Fruit fly (Drosophila melanogaster): ENCODE measurements around the gene CCT2.

Gene CCT2

DNA sequence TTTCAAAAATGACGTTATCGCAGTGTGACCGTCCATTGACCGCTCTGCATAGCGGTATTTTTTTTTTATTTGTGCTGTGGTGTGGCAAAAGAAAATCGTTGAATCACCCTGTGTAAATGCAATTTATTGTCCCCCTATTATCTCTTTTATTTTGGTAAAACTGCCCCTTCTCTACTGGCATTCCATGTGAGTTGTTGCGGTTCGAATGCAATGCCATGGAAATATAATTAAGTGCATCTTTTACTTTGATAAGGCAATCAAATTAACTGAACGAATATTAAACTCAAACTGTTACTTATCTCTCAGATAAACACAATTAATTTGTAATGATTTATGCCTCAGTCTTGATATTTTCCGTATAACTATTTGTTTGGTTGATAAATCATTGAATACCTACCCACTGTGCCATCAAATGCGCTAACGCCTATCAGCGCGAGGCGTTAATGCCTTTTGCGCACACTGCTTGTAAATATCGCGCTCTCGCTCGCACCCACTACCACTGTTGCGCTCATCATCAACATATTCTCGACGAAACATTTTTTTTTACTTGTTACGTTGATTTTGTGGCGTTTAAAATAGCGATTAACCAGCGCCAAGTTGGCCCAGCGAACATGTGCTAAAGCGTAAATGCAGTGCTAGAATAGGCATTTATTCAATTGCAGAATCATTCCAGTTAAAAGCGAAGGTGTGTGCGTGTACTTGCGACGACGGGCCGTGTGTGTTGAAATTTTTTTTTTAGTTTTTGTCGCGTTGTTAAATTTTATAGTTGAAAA lies 19.9 kb downstream of the CCT2 start (continued):
- TF ChIP-seq cato (GFP tag; optimal IDR thresholded peaks at IDR 0.05; ENCODE audit: borderline replicate concordance), result peak; percentile 45
- TF ChIP-seq gem (tag; optimal IDR thresholded peaks at IDR 0.05), result peak; percentile 69
- peak; percentile 25 for TF ChIP-seq pnt (GFP tag; optimal IDR thresholded peaks at IDR 0.05)
- peak; percentile 40; the same call in 1 of the 2 replicates for TF ChIP-seq CG32532 (GFP tag; IDR thresholded peaks at IDR 0.05)
- TF ChIP-seq CG17385 (GFP tag; optimal IDR thresholded peaks at IDR 0.05), result peak; percentile 36
- TF ChIP-seq CG4404 (GFP tag; IDR thresholded peaks at IDR 0.05), result peak; percentile 45
- peak; percentile 36 for TF ChIP-seq Dad (GFP tag; optimal IDR thresholded peaks at IDR 0.05)
- TF ChIP-seq scrt (GFP tag; optimal IDR thresholded peaks at IDR 0.05), result peak; percentile 37
- TF ChIP-seq nerfin-1 (tag; optimal IDR thresholded peaks at IDR 0.05), result peak; percentile 30
- TF ChIP-seq CG15696 (tag; optimal IDR thresholded peaks at IDR 0.05), result peak; percentile 35
- peak; percentile 22 for TF ChIP-seq CG12744 (GFP tag; optimal IDR thresholded peaks at IDR 0.05)
- TF ChIP-seq HLH3B (GFP tag; IDR thresholded peaks at IDR 0.05), result 0 out of 2 replicates have a peak, but pooled peaks have one; percentile 9
- no peak for TF ChIP-seq cas (GFP tag; IDR thresholded peaks at IDR 0.05)
- peak; percentile 44 for TF ChIP-seq CG9215 (GFP tag; IDR thresholded peaks at IDR 0.05)
- TF ChIP-seq CG8089 (GFP tag; optimal IDR thresholded peaks at IDR 0.05), result peak; percentile 51
- TF ChIP-seq CG8478 (optimal IDR thresholded peaks at IDR 0.05), result peak; percentile 16
- peak; percentile 58 for TF ChIP-seq grau (tag; optimal IDR thresholded peaks at IDR 0.05)
- peak; percentile 69 for TF ChIP-seq CG7839 (tag; optimal IDR thresholded peaks at IDR 0.05)
- peak; percentile 13 for TF ChIP-seq HHEX (GFP tag; optimal IDR thresholded peaks at IDR 0.05)
- no peak for TF ChIP-seq bigmax (GFP tag; optimal IDR thresholded peaks at IDR 0.05)
- peak; percentile 52 for TF ChIP-seq maf-S (GFP tag; optimal IDR thresholded peaks at IDR 0.05)
- peak; percentile 80 for TF ChIP-seq row (GFP tag; IDR thresholded peaks at IDR 0.05)
- peak; percentile 64 for TF ChIP-seq CG13624 (GFP tag; optimal IDR thresholded peaks at IDR 0.05)
- TF ChIP-seq CG11504 (tag; optimal IDR thresholded peaks at IDR 0.05), result no peak
- TF ChIP-seq CG7928 (GFP tag; optimal IDR thresholded peaks at IDR 0.05), result no peak
- peak; percentile 61 for TF ChIP-seq Xbp1 (GFP tag; optimal IDR thresholded peaks at IDR 0.05)
- TF ChIP-seq Ptx1 (GFP tag; IDR thresholded peaks at IDR 0.05), result peak; percentile 24; the same call in 1 of the 2 replicates
- peak; percentile 53 for TF ChIP-seq Drgx (GFP tag; IDR thresholded peaks at IDR 0.05)
- TF ChIP-seq Atf-2 (GFP tag; optimal IDR thresholded peaks at IDR 0.05), result peak; percentile 28
- TF ChIP-seq ind (GFP tag; optimal IDR thresholded peaks at IDR 0.05), result peak; percentile 65
- TF ChIP-seq CG18599 (GFP tag; optimal IDR thresholded peaks at IDR 0.05), result peak; percentile 38
- TF ChIP-seq Neu2 (GFP tag; optimal IDR thresholded peaks at IDR 0.05; ENCODE audit: borderline replicate concordance), result no peak
- TF ChIP-seq Dp (GFP tag; optimal IDR thresholded peaks at IDR 0.05), result peak; percentile 53
- TF ChIP-seq ase (GFP tag; IDR thresholded peaks at IDR 0.05), result 0 out of 3 replicates have a peak, but pooled peaks have one; percentile 38
- peak; percentile 41 for TF ChIP-seq Six4 (GFP tag; optimal IDR thresholded peaks at IDR 0.05)
- TF ChIP-seq jing (GFP tag; optimal IDR thresholded peaks at IDR 0.05), result peak; percentile 43
- TF ChIP-seq CG6689 (GFP tag; IDR thresholded peaks at IDR 0.05), result peak; percentile 55
- TF ChIP-seq pzg (GFP tag; optimal IDR thresholded peaks at IDR 0.05), result peak; percentile 52
- peak; percentile 38 for TF ChIP-seq CG9817 (tag; optimal IDR thresholded peaks at IDR 0.05)
- peak; percentile 40; the same call in 1 of the 3 replicates for TF ChIP-seq CG11695 (GFP tag; IDR thresholded peaks at IDR 0.05)
- 0 out of 2 replicates have a peak, but pooled peaks have one; percentile 7 for TF ChIP-seq bbx (GFP tag; IDR thresholded peaks at IDR 0.05; ENCODE audit: partially characterized antibody)
- TF ChIP-seq Mad (GFP tag; optimal IDR thresholded peaks at IDR 0.05), result peak; percentile 49
- peak; percentile 15 for TF ChIP-seq CG10147 (GFP tag; optimal IDR thresholded peaks at IDR 0.05)
- peak; percentile 38; the same call in 1 of the 2 replicates for TF ChIP-seq Xrp1 (GFP tag; IDR thresholded peaks at IDR 0.05)
- TF ChIP-seq unpg (GFP tag; optimal IDR thresholded peaks at IDR 0.05), result peak; percentile 51
- peak; percentile 31 for TF ChIP-seq CG15601 (tag; optimal IDR thresholded peaks at IDR 0.05)
- TF ChIP-seq CG10366 (GFP tag; IDR thresholded peaks at IDR 0.05), result peak; percentile 43; the same call in 1 of the 2 replicates
- TF ChIP-seq CG6654 (GFP tag; optimal IDR thresholded peaks at IDR 0.05), result no peak
- no peak for TF ChIP-seq br (optimal IDR thresholded peaks at IDR 0.05)
